Worm (Caenorhabditis elegans) whole organism, L4 larva: ENCODE measurements around the gene W02B8.1.

Experiments used
- D1046.2 ChIP-seq: fragments of 200-800 bp; sonication (Bioruptor generic); IDR thresholded peaks from 2 replicates; pipeline ENCODE4 v1.3.6; 2022; ENCODE audit warnings: missing genetic modification characterization, missing compliant biosample characterization
- F10B5.3 ChIP-seq: sonication (generic microtip); optimal IDR thresholded peaks from 2 replicates; lab custom pipeline; 2016; ENCODE audit warnings: mild to moderate bottlenecking, missing genetic modification characterization, missing compliant biosample characterization
- F26F4.8 ChIP-seq: fragments of 200-800 bp; sonication (Bioruptor generic); conservative IDR thresholded peaks from 2 replicates; pipeline ENCODE4 v1.3.6; 2022; ENCODE audit warnings: missing genetic modification characterization, missing compliant biosample characterization
- F49E8.2 ChIP-seq: sonication (generic microtip); optimal IDR thresholded peaks from 2 replicates; lab custom pipeline; 2016; ENCODE audit warnings: missing compliant biosample characterization, mild to moderate bottlenecking, missing genetic modification characterization, borderline replicate concordance
- R02D3.7 ChIP-seq: fragments of 150-350 bp; sonication (generic microtip); optimal IDR thresholded peaks from 3 replicates; lab custom pipeline; 2014; ENCODE audit warnings: missing biosample characterization, missing genetic modification characterization
- T20F7.1 ChIP-seq: fragments of 200-800 bp; sonication (Bioruptor generic); optimal IDR thresholded peaks from 2 replicates; lab custom pipeline; 2018; ENCODE audit warnings: mild to moderate bottlenecking, missing genetic modification characterization, missing compliant biosample characterization
- T26A8.4 ChIP-seq: fragments of 200-800 bp; sonication (Bioruptor generic); IDR thresholded peaks from 2 replicates; pipeline ENCODE4 v1.3.6; 2022; ENCODE audit warnings: missing genetic modification characterization, missing compliant biosample characterization
- Y48G9A.11 ChIP-seq: fragments of 200-800 bp; sonication (Bioruptor generic); IDR thresholded peaks from 2 replicates; pipeline ENCODE4 v1.3.6; 2022; ENCODE audit warnings: missing genetic modification reagents, missing genetic modification characterization, missing compliant biosample characterization
- Y75B8A.6 ChIP-seq: fragments of 200-800 bp; sonication (Bioruptor generic); IDR thresholded peaks from 2 replicates; pipeline ENCODE4 v1.3.6; 2022; ENCODE audit warnings: missing genetic modification reagents, missing genetic modification characterization, missing compliant biosample characterization
- ZK546.5 ChIP-seq, 2 experiments: sonication (generic microtip); optimal IDR thresholded peaks; 2 replicates each; lab custom pipeline; 2017; ENCODE audit warnings: missing biosample characterization in 2 of 2, missing genetic modification characterization in 2 of 2
- aha-1 ChIP-seq: fragments of 150-350 bp; peaks from one replicate; lab custom pipeline; 2014; ENCODE audit warnings: missing biosample characterization, missing genetic modification characterization
- aly-2 ChIP-seq: sonication (generic microtip); optimal IDR thresholded peaks from 2 replicates; lab custom pipeline; 2018; ENCODE audit warnings: missing biosample characterization, missing genetic modification characterization
- ceh-20 ChIP-seq: fragments of 200-800 bp; sonication (Bioruptor generic); IDR thresholded peaks from 2 replicates; pipeline ENCODE4 v1.3.6; 2022; ENCODE audit warnings: missing genetic modification reagents, missing genetic modification characterization, missing compliant biosample characterization
- ceh-28 ChIP-seq: fragments of 150-350 bp; optimal IDR thresholded peaks from 2 replicates; lab custom pipeline; 2014; ENCODE audit warnings: missing biosample characterization, missing genetic modification reagents, missing genetic modification characterization
- ceh-32 ChIP-seq: sonication (generic microtip); optimal IDR thresholded peaks from 2 replicates; lab custom pipeline; 2016; ENCODE audit warnings: mild to moderate bottlenecking, missing genetic modification characterization, missing compliant biosample characterization; ENCODE audit not compliant: poor library complexity
- ceh-62 ChIP-seq: sonication (generic microtip); optimal IDR thresholded peaks from 2 replicates; lab custom pipeline; 2017; ENCODE audit warnings: missing biosample characterization, missing genetic modification characterization
- ceh-82 ChIP-seq: sonication (generic microtip); optimal IDR thresholded peaks from 2 replicates; lab custom pipeline; 2017; ENCODE audit warnings: missing biosample characterization, missing genetic modification characterization
- daf-12 ChIP-seq: fragments of 150-350 bp; optimal IDR thresholded peaks from 2 replicates; lab custom pipeline; 2014; ENCODE audit warnings: missing biosample characterization, missing genetic modification reagents, missing genetic modification characterization
- daf-16 ChIP-seq, 3 experiments: sonication (generic microtip); optimal IDR thresholded peaks; 2 replicates each; lab custom pipeline; 2016 to 2017; ENCODE audit warnings: missing genetic modification characterization in 3 of 3, missing genetic modification reagents in 3 of 3, mild to moderate bottlenecking in 2 of 3, missing compliant biosample characterization in 2 of 3, missing biosample characterization in 1 of 3, moderate library complexity in 1 of 3
- daf-19 ChIP-seq: fragments of 200-800 bp; sonication (Bioruptor generic); conservative IDR thresholded peaks from 2 replicates; pipeline ENCODE4 v1.3.6; 2022; ENCODE audit warnings: missing genetic modification characterization, missing compliant biosample characterization
- dmd-6 ChIP-seq: fragments of 200-800 bp; sonication (Bioruptor generic); IDR thresholded peaks from 2 replicates; pipeline ENCODE4 v1.3.6; 2022; ENCODE audit warnings: missing genetic modification reagents, missing genetic modification characterization, missing compliant biosample characterization
- fkh-10 ChIP-seq: fragments of 150-350 bp; optimal IDR thresholded peaks from 2 replicates; lab custom pipeline; 2014; ENCODE audit warnings: missing biosample characterization, missing genetic modification reagents, missing genetic modification characterization
- fos-1 ChIP-seq: fragments of 150-350 bp; optimal IDR thresholded peaks from 2 replicates; lab custom pipeline; 2014; ENCODE audit warnings: missing biosample characterization, missing genetic modification characterization
- hif-1 ChIP-seq, 2 experiments: sonication (generic microtip); optimal IDR thresholded peaks; 2 replicates each; lab custom pipeline; 2016 to 2017; ENCODE audit warnings: missing compliant biosample characterization in 2 of 2, missing genetic modification characterization in 2 of 2, missing genetic modification reagents in 2 of 2, missing genotype in 2 of 2, mild to moderate bottlenecking in 1 of 2
- hmg-1.1 ChIP-seq: fragments of 200-800 bp; sonication (Bioruptor generic); IDR thresholded peaks from 2 replicates; pipeline ENCODE4 v1.3.6; 2022; ENCODE audit warnings: missing genetic modification reagents, missing genetic modification characterization, missing compliant biosample characterization
- lin-13 ChIP-seq: fragments of 150-350 bp; optimal IDR thresholded peaks from 2 replicates; lab custom pipeline; 2014; ENCODE audit warnings: missing biosample characterization, missing genetic modification reagents, missing genetic modification characterization
- lin-29 ChIP-seq: fragments of 200-800 bp; sonication (Bioruptor generic); IDR thresholded peaks from 2 replicates; pipeline ENCODE4 v1.3.6; 2022; ENCODE audit warnings: missing genetic modification reagents, missing genetic modification characterization, missing compliant biosample characterization
- lsy-2 ChIP-seq, 2 experiments: fragments of 150-350 bp in 1 of 2; sonication (generic microtip) in 1 of 2; optimal IDR thresholded peaks; 2 replicates each; lab custom pipeline; 2014 to 2017; ENCODE audit warnings: missing biosample characterization in 2 of 2, missing genetic modification characterization in 2 of 2
- nhr-102 ChIP-seq: sonication (generic microtip); optimal IDR thresholded peaks from 2 replicates; lab custom pipeline; 2016; ENCODE audit warnings: mild to moderate bottlenecking, missing genetic modification characterization, moderate library complexity, missing compliant biosample characterization
- nhr-11 ChIP-seq: fragments of 150-350 bp; optimal IDR thresholded peaks from 2 replicates; lab custom pipeline; 2014; ENCODE audit warnings: missing biosample characterization, missing genetic modification characterization
- nhr-28 ChIP-seq: fragments of 150-350 bp; optimal IDR thresholded peaks from 2 replicates; lab custom pipeline; 2014; ENCODE audit warnings: missing biosample characterization, missing genetic modification characterization
- nhr-42 ChIP-seq: fragments of 200-800 bp; sonication (Bioruptor generic); IDR thresholded peaks from 2 replicates; pipeline ENCODE4 v1.3.6; 2022; ENCODE audit warnings: missing genetic modification characterization, missing compliant biosample characterization
- nhr-6 ChIP-seq: fragments of 150-350 bp; optimal IDR thresholded peaks from 2 replicates; lab custom pipeline; 2014; ENCODE audit warnings: missing biosample characterization, missing genetic modification characterization
- nhr-77 ChIP-seq: fragments of 150-350 bp; optimal IDR thresholded peaks from 2 replicates; lab custom pipeline; 2014; ENCODE audit warnings: missing biosample characterization, missing genetic modification characterization
- pha-4 ChIP-seq, 2 experiments: fragments of 150-350 bp in 1 of 2; fragments of 200-800 bp in 1 of 2; sonication (Bioruptor generic) in 1 of 2; IDR thresholded peaks in 1 of 2; optimal IDR thresholded peaks in 1 of 2; 2 replicates each; pipeline versions ENCODE4 v1.3.6 to Lab custom; 2014 to 2022; ENCODE audit warnings: missing genetic modification characterization in 2 of 2, missing genetic modification reagents in 2 of 2, missing biosample characterization in 1 of 2, missing compliant biosample characterization in 1 of 2
- php-3 ChIP-seq: fragments of 200-800 bp; sonication (Bioruptor generic); IDR thresholded peaks from 2 replicates; pipeline ENCODE4 v1.3.6; 2022; ENCODE audit warnings: missing genetic modification reagents, missing genetic modification characterization, missing compliant biosample characterization
- set-16 ChIP-seq: fragments of 200-800 bp; sonication (Bioruptor generic); IDR thresholded peaks from 2 replicates; pipeline ENCODE4 v1.3.6; 2022; ENCODE audit warnings: missing genetic modification reagents, missing genetic modification characterization, missing compliant biosample characterization
- snpc-1.2 ChIP-seq: fragments of 200-800 bp; sonication (Bioruptor generic); IDR thresholded peaks from 2 replicates; pipeline ENCODE4 v1.3.6; 2022; ENCODE audit warnings: missing genetic modification reagents, missing genetic modification characterization, missing compliant biosample characterization
- snpc-4 ChIP-seq: fragments of 150-350 bp; optimal IDR thresholded peaks from 2 replicates; lab custom pipeline; 2014; ENCODE audit warnings: missing biosample characterization, missing genetic modification characterization
- spr-3 ChIP-seq: fragments of 200-800 bp; sonication (Bioruptor generic); optimal IDR thresholded peaks from 2 replicates; lab custom pipeline; 2018; ENCODE audit warnings: mild to moderate bottlenecking, missing genetic modification characterization, missing compliant biosample characterization
- tag-97 ChIP-seq: fragments of 200-800 bp; sonication (Bioruptor generic); IDR thresholded peaks from 2 replicates; pipeline ENCODE4 v1.3.6; 2022; ENCODE audit warnings: missing genetic modification characterization, missing compliant biosample characterization
- unc-130 ChIP-seq: sonication (generic microtip); optimal IDR thresholded peaks from 2 replicates; lab custom pipeline; 2016; ENCODE audit warnings: missing genetic modification reagents, missing genetic modification characterization, missing compliant biosample characterization
- unc-62 ChIP-seq, 3 experiments: fragments of 150-350 bp in 1 of 3; sonication (generic microtip); optimal IDR thresholded peaks in 2 of 3; peaks in 1 of 3; 1 replicate in 1 of 3; 2 replicates in 2 of 3; lab custom pipeline; 2014 to 2017; ENCODE audit warnings: missing biosample characterization in 3 of 3, missing genetic modification characterization in 3 of 3, missing genetic modification reagents in 3 of 3, missing genotype in 1 of 3
- zag-1 ChIP-seq: fragments of 150-350 bp; optimal IDR thresholded peaks from 2 replicates; lab custom pipeline; 2014; ENCODE audit warnings: missing biosample characterization, missing genetic modification characterization
- zfp-2 ChIP-seq: sonication (generic microtip); optimal IDR thresholded peaks from 2 replicates; lab custom pipeline; 2016; ENCODE audit warnings: mild to moderate bottlenecking, missing genetic modification characterization, missing compliant biosample characterization
- zfp-3 ChIP-seq: fragments of 200-800 bp; sonication (Bioruptor generic); conservative IDR thresholded peaks from 2 replicates; pipeline ENCODE4 v1.3.6; 2022; ENCODE audit warnings: missing genetic modification reagents, missing genetic modification characterization, missing compliant biosample characterization
- zip-11 ChIP-seq: fragments of 200-800 bp; sonication (Bioruptor generic); IDR thresholded peaks from 2 replicates; pipeline ENCODE4 v1.3.6; 2022; ENCODE audit warnings: missing genetic modification characterization, missing compliant biosample characterization
- zip-2 ChIP-seq: fragments of 150-350 bp; optimal IDR thresholded peaks from 2 replicates; lab custom pipeline; 2014; ENCODE audit warnings: missing biosample characterization, missing genetic modification characterization
- ztf-7 ChIP-seq: fragments of 150-350 bp; optimal IDR thresholded peaks from 2 replicates; lab custom pipeline; 2014; ENCODE audit warnings: missing biosample characterization, missing genetic modification characterization

The W02B8.1 gene

ce11 chrII:13872191-13872889, 29.6 kb downstream of the W02B8.1 start, which contains the start of the genes cup-14 and ndub-8 (continued):
- TF ChIP-seq nhr-77 (tag; lab: Kevin White, UChicago) (peak; percentile 82), ceh-62 (tag; lab: Kevin White, UChicago) (no peak), nhr-6 (tag; lab: Kevin White, UChicago) (peak; percentile 66), ceh-28 (tag; lab: Kevin White, UChicago) (no peak), Y48G9A.11 (GFP tag; lab: Robert Waterston, UW) (no peak), spr-3 (GFP tag; lab: Kevin White, UChicago) (peak; percentile 50), aha-1 (tag; lab: Kevin White, UChicago) (peak; percentile 77), nhr-11 (peak; percentile 42), nhr-28 (tag; lab: Kevin White, UChicago) (no peak), ztf-7 (tag; lab: Kevin White, UChicago) (peak; percentile 3), ceh-20 (GFP tag; lab: Robert Waterston, UW) (0 out of 2 replicates have a peak, but pooled peaks have one; percentile 62), R02D3.7 (tag; lab: Kevin White, UChicago) (no peak), D1046.2 (GFP tag; lab: Robert Waterston, UW) (peak; percentile 99), F26F4.8 (GFP tag; lab: Robert Waterston, UW) (no peak), fkh-10 (GFP tag; lab: Kevin White, UChicago) (peak; percentile 87), tag-97 (GFP tag; lab: Robert Waterston, UW) (no peak), F10B5.3 (tag; lab: Kevin White, UChicago) (peak; percentile 62), daf-12 (no peak), ceh-82 (tag; lab: Kevin White, UChicago) (no peak), nhr-42 (GFP tag; lab: Robert Waterston, UW) (peak; percentile 84; the same call in 1 of the 2 replicates), php-3 (GFP tag; lab: Robert Waterston, UW) (peak; percentile 80), dmd-6 (GFP tag; lab: Robert Waterston, UW) (peak; percentile 25; the same call in 1 of the 2 replicates), lin-13 (GFP tag; lab: Kevin White, UChicago) (peak; percentile 81), hif-1 (tag; optimal IDR thresholded peaks at IDR 0.05; lab: Kevin White, UChicago) (peak in 1 of 2 experiments; percentile 67), nhr-102 (peak; percentile 71), F49E8.2 (tag; lab: Kevin White, UChicago) (peak; percentile 77), zip-11 (GFP tag; lab: Robert Waterston, UW) (no peak), aly-2 (tag; lab: Kevin White, UChicago) (no peak), ceh-32 (no peak), set-16 (GFP tag; lab: Robert Waterston, UW) (no peak), pha-4 (GFP tag; IDR thresholded peaks at IDR 0.05; lab: Robert Waterston, UW) (peak; percentile 71), pha-4 (tag; optimal IDR thresholded peaks at IDR 0.05; lab: Kevin White, UChicago) (peak; percentile 24), hmg-1.1 (GFP tag; lab: Robert Waterston, UW) (peak; percentile 81), T26A8.4 (GFP tag; lab: Robert Waterston, UW) (peak; percentile 82), daf-19 (GFP tag; lab: Robert Waterston, UW) (no peak), Y75B8A.6 (GFP tag; lab: Robert Waterston, UW) (no peak), T20F7.1 (peak; percentile 70), snpc-4 (tag; lab: Kevin White, UChicago) (no peak), snpc-1.2 (GFP tag; lab: Robert Waterston, UW) (peak; percentile 54; the same call in 1 of the 2 replicates), ZK546.5 (tag; optimal IDR thresholded peaks at IDR 0.05; lab: Kevin White, UChicago) (no peak), zfp-2 (peak; percentile 36), unc-130 (peak; percentile 82), daf-16 (GFP tag; optimal IDR thresholded peaks at IDR 0.05; lab: Kevin White, UChicago) (peak; percentile 58 to 60), daf-16 (tag; optimal IDR thresholded peaks at IDR 0.05; lab: Kevin White, UChicago) (peak; percentile 83), unc-62 (GFP tag; optimal IDR thresholded peaks at IDR 0.05 in 1 of 2; lab: Kevin White, UChicago) (peak in 1 of 2 experiments; percentile 38), unc-62 (tag; optimal IDR thresholded peaks at IDR 0.05; lab: Kevin White, UChicago) (no peak), zip-2 (tag; lab: Kevin White, UChicago) (no peak), fos-1 (tag; lab: Kevin White, UChicago) (no peak), lsy-2 (tag; optimal IDR thresholded peaks at IDR 0.05; lab: Kevin White, UChicago) (peak; percentile 98 to 100), zfp-3 (peak; percentile 56; the same call in 1 of the 2 replicates), zag-1 (tag; lab: Kevin White, UChicago) (no peak), lin-29 (GFP tag; lab: Robert Waterston, UW) (0 out of 2 replicates have a peak, but pooled peaks have one; percentile 46)
